Fruit fly (Drosophila melanogaster) whole organism, wandering third instar larva: ENCODE measurements around the gene CG5399.

Source experiments
- Jra ChIP-seq: sonication (Bioruptor generic); optimal IDR thresholded peaks from 2 replicates; lab custom pipeline; 2016; ENCODE audit warnings: missing biosample characterization, missing genetic modification characterization
- brk ChIP-seq: fragments of 200-800 bp; sonication (Bioruptor generic); optimal IDR thresholded peaks from 2 replicates; lab custom pipeline; 2016; ENCODE audit warnings: missing biosample characterization, mild to moderate bottlenecking, missing genetic modification characterization
- pan ChIP-seq: fragments of >200 bp; optimal IDR thresholded peaks from 2 replicates; lab custom pipeline; 2017
- tai ChIP-seq: sonication (Bioruptor generic); optimal IDR thresholded peaks from 2 replicates; lab custom pipeline; 2016; ENCODE audit warnings: missing biosample characterization, missing genetic modification characterization
- usp ChIP-seq: fragments of >200 bp; optimal IDR thresholded peaks from 2 replicates; lab custom pipeline; 2017; ENCODE audit warnings: missing biosample characterization, missing genetic modification characterization

dm6 chr3R:15677074-15677409 is 18.0 kb upstream of the CG5399 start:
- TF ChIP-seq brk: no peak
- no peak for TF ChIP-seq pan (lab: Kevin White, UChicago)
- no peak for TF ChIP-seq usp
- no peak for TF ChIP-seq Jra (GFP tag; lab: Kevin White, UChicago)
- TF ChIP-seq tai (GFP tag; lab: Kevin White, UChicago): no peak
